Fruit fly (Drosophila melanogaster) whole organism, pupa: Measurements from ENCODE around the gene CG1791.

Source experiments
- CG10348 ChIP-seq: fragments of 200-800 bp; sonication (Bioruptor generic); IDR thresholded peaks from 2 replicates; pipeline ENCODE4 v1.3.6; 2022; ENCODE audit warnings: missing biosample characterization, missing genetic modification characterization
- CG15710 ChIP-seq: fragments of 200-800 bp; sonication (Bioruptor generic); optimal IDR thresholded peaks from 2 replicates; lab custom pipeline; 2018; ENCODE audit warnings: missing biosample characterization, mild to moderate bottlenecking, missing genetic modification characterization, moderate library complexity
- CG17806 ChIP-seq: fragments of 200-800 bp; sonication (Bioruptor generic); optimal IDR thresholded peaks from 2 replicates; lab custom pipeline; 2018; ENCODE audit warnings: missing biosample characterization, mild to moderate bottlenecking, missing genetic modification characterization, moderate library complexity
- CG34367 ChIP-seq: fragments of 200-800 bp; sonication (Bioruptor generic); optimal IDR thresholded peaks from 2 replicates; lab custom pipeline; 2018; ENCODE audit warnings: missing biosample characterization, mild to moderate bottlenecking, missing genetic modification characterization
- CG4496 ChIP-seq: fragments of 200-800 bp; sonication (Bioruptor generic); IDR thresholded peaks from 3 replicates; pipeline ENCODE4 v1.3.6; 2022; ENCODE audit warnings: missing biosample characterization, missing genetic modification characterization
- D1 ChIP-seq: fragments of 200-800 bp; sonication (Bioruptor generic); optimal IDR thresholded peaks from 2 replicates; lab custom pipeline; 2018; ENCODE audit warnings: missing biosample characterization, mild to moderate bottlenecking, missing genetic modification characterization, moderate library complexity
- Pif1A ChIP-seq: fragments of 200-800 bp; sonication (Bioruptor generic); optimal IDR thresholded peaks from 3 replicates; lab custom pipeline; 2016; ENCODE audit warnings: missing biosample characterization, missing genetic modification characterization
- Snoo ChIP-seq: fragments of 200-800 bp; sonication (Bioruptor generic); optimal IDR thresholded peaks from 3 replicates; lab custom pipeline; 2017; ENCODE audit warnings: missing biosample characterization, mild to moderate bottlenecking, missing genetic modification characterization, inconsistent platforms
- fd96Ca ChIP-seq: fragments of 200-800 bp; sonication (Bioruptor generic); IDR thresholded peaks from 3 replicates; pipeline ENCODE4 v1.3.6; 2022; ENCODE audit warnings: missing biosample characterization, missing genetic modification characterization
- gl ChIP-seq: fragments of 200-800 bp; sonication (Bioruptor generic); optimal IDR thresholded peaks from 2 replicates; lab custom pipeline; 2018; ENCODE audit warnings: missing biosample characterization, mild to moderate bottlenecking, missing genetic modification characterization

dm6 chrX:9975973-9976372 lies 11.3 kb upstream of the CG1791 start:
- TF ChIP-seq D1 (no peak), CG10348 (no peak), Pif1A (GFP tag; lab: Kevin White, UChicago) (no peak), CG4496 (GFP tag; lab: Robert Waterston, UW) (no peak), CG34367 (tag; lab: Kevin White, UChicago) (no peak), gl (no peak), fd96Ca (GFP tag; lab: Robert Waterston, UW) (no peak), CG17806 (tag; lab: Kevin White, UChicago) (no peak), Snoo (tag; lab: Kevin White, UChicago) (no peak), CG15710 (tag; lab: Kevin White, UChicago) (no peak)
